Worm (Caenorhabditis elegans): ENCODE data around the gene psa-3.

DNA sequence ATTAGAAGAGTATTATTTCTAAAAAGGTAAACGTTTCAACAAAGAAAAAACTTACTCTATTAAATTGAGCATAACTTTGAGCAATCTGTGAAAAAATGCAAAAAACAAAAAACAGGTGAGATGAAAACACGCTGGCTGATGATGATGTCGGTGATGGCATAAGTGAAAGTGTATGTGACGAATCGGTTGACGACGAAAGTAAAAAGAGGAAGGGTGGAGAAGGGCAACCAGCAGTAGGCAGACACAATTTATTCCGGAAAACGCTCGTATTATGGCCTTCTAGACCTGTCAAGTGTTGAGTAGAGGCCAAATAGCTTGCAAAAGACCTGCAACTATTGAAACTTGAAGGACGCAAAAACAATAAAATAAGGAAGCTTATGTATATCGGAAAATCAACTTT, 20.2 kb downstream of the psa-3 start, which contains the start of gene nas-13:
- TF ChIP-seq pha-4 (tag; optimal IDR thresholded peaks at IDR 0.05) (no peak), tbx-8 (GFP tag; optimal IDR thresholded peaks at IDR 0.05) (no peak), lin-13 (tag; optimal IDR thresholded peaks at IDR 0.05) (no peak), nhr-28 (tag; optimal IDR thresholded peaks at IDR 0.05) (no peak), ztf-11 (tag; optimal IDR thresholded peaks at IDR 0.05) (no peak)
